Worm (Caenorhabditis elegans) whole organism, late embryonic: Measurements from ENCODE around the gene C24F3.2.

Experiments used
- C38D4.7 ChIP-seq: fragments of 200-800 bp; sonication (Bioruptor generic); optimal IDR thresholded peaks from 2 replicates; lab custom pipeline; 2018; ENCODE audit warnings: mild to moderate bottlenecking, missing genetic modification characterization, moderate library complexity, missing compliant biosample characterization
- F13H6.1 ChIP-seq: sonication (generic microtip); optimal IDR thresholded peaks from 2 replicates; lab custom pipeline; 2016; ENCODE audit warnings: missing genetic modification characterization, missing compliant biosample characterization
- ama-1 ChIP-seq: fragments of 150-350 bp; optimal IDR thresholded peaks from 2 replicates; lab custom pipeline; 2014
- ceh-18 ChIP-seq: sonication (generic microtip); optimal IDR thresholded peaks from 2 replicates; lab custom pipeline; 2016; ENCODE audit warnings: missing genetic modification characterization, missing compliant biosample characterization
- ceh-19 ChIP-seq: fragments of 200-800 bp; sonication (Bioruptor generic); optimal IDR thresholded peaks from 2 replicates; lab custom pipeline; 2018; ENCODE audit warnings: mild to moderate bottlenecking, missing genetic modification characterization, missing compliant biosample characterization
- ceh-2 ChIP-seq: sonication (generic microtip); optimal IDR thresholded peaks from 2 replicates; lab custom pipeline; 2016; ENCODE audit warnings: missing genotype, missing genetic modification characterization, missing compliant biosample characterization
- ceh-31 ChIP-seq: sonication (generic microtip); optimal IDR thresholded peaks from 2 replicates; lab custom pipeline; 2016; ENCODE audit warnings: missing genetic modification characterization, missing compliant biosample characterization
- ceh-34 ChIP-seq: sonication (generic microtip); optimal IDR thresholded peaks from 2 replicates; lab custom pipeline; 2016; ENCODE audit warnings: mild to moderate bottlenecking, missing genetic modification characterization, missing compliant biosample characterization
- ceh-45 ChIP-seq: fragments of 200-800 bp; sonication (Bioruptor generic); IDR thresholded peaks from 2 replicates; pipeline ENCODE4 v1.3.6; 2022; ENCODE audit warnings: missing genetic modification reagents, missing genetic modification characterization, missing compliant biosample characterization
- dve-1 ChIP-seq: sonication (generic microtip); optimal IDR thresholded peaks from 2 replicates; lab custom pipeline; 2017; ENCODE audit warnings: antibody characterized with exemption, mild to moderate bottlenecking, missing genetic modification characterization, missing compliant biosample characterization
- elt-2 ChIP-seq: sonication (generic microtip); optimal IDR thresholded peaks from 2 replicates; lab custom pipeline; 2016; ENCODE audit warnings: missing genetic modification reagents, missing genetic modification characterization, missing compliant biosample characterization
- ets-4 ChIP-seq: sonication (generic microtip); optimal IDR thresholded peaks from 2 replicates; lab custom pipeline; 2016; ENCODE audit warnings: missing genetic modification characterization, missing compliant biosample characterization
- eyg-1 ChIP-seq: sonication (generic microtip); optimal IDR thresholded peaks from 2 replicates; lab custom pipeline; 2016; ENCODE audit warnings: missing genotype, missing genetic modification characterization, missing compliant biosample characterization
- fax-1 ChIP-seq: sonication (generic microtip); optimal IDR thresholded peaks from 2 replicates; lab custom pipeline; 2016; ENCODE audit warnings: missing genotype, missing genetic modification characterization, missing compliant biosample characterization
- fkh-6 ChIP-seq: sonication (generic microtip); optimal IDR thresholded peaks from 2 replicates; lab custom pipeline; 2016; ENCODE audit warnings: missing genetic modification characterization, missing compliant biosample characterization
- gmeb-2 ChIP-seq: sonication (generic microtip); optimal IDR thresholded peaks from 2 replicates; lab custom pipeline; 2016; ENCODE audit warnings: missing genetic modification characterization, inconsistent platforms, missing compliant biosample characterization
- hlh-13 ChIP-seq: fragments of 200-800 bp; sonication (Bioruptor generic); optimal IDR thresholded peaks from 2 replicates; lab custom pipeline; 2018; ENCODE audit warnings: mild to moderate bottlenecking, missing genetic modification characterization, missing compliant biosample characterization
- hlh-6 ChIP-seq: sonication (generic microtip); optimal IDR thresholded peaks from 2 replicates; lab custom pipeline; 2016; ENCODE audit warnings: missing genotype, missing genetic modification characterization, missing compliant biosample characterization
- lin-11 ChIP-seq: fragments of 200-800 bp; sonication (Bioruptor generic); optimal IDR thresholded peaks from 2 replicates; lab custom pipeline; 2018; ENCODE audit warnings: mild to moderate bottlenecking, missing genetic modification characterization, missing compliant biosample characterization
- madf-2 ChIP-seq: sonication (generic microtip); optimal IDR thresholded peaks from 2 replicates; lab custom pipeline; 2017; ENCODE audit warnings: missing genetic modification characterization, missing compliant biosample characterization
- mec-3 ChIP-seq: sonication (generic microtip); optimal IDR thresholded peaks from 2 replicates; lab custom pipeline; 2016; ENCODE audit warnings: borderline replicate concordance, missing genetic modification characterization, missing compliant biosample characterization
- pag-3 ChIP-seq: sonication (generic microtip); optimal IDR thresholded peaks from 2 replicates; lab custom pipeline; 2016; ENCODE audit warnings: missing compliant biosample characterization, missing genetic modification characterization, borderline replicate concordance
- pat-9 ChIP-seq: fragments of 200-800 bp; sonication (Bioruptor generic); optimal IDR thresholded peaks from 2 replicates; lab custom pipeline; 2018; ENCODE audit warnings: mild to moderate bottlenecking, missing genetic modification characterization, moderate library complexity, missing compliant biosample characterization
- pha-4 ChIP-seq: fragments of 150-350 bp; optimal IDR thresholded peaks from 2 replicates; lab custom pipeline; 2018; ENCODE audit warnings: missing biosample characterization, missing genetic modification reagents, missing genetic modification characterization
- pqm-1 ChIP-seq: sonication (generic microtip); optimal IDR thresholded peaks from 2 replicates; lab custom pipeline; 2016; ENCODE audit warnings: missing genetic modification characterization, missing compliant biosample characterization
- rnt-1 ChIP-seq: sonication (generic microtip); optimal IDR thresholded peaks from 2 replicates; lab custom pipeline; 2016; ENCODE audit warnings: missing genetic modification characterization, missing compliant biosample characterization
- sdc-2 ChIP-seq: sonication (generic microtip); optimal IDR thresholded peaks from 2 replicates; lab custom pipeline; 2016; ENCODE audit warnings: missing genotype, missing genetic modification characterization, missing compliant biosample characterization
- sox-2 ChIP-seq: fragments of 200-800 bp; sonication (Bioruptor generic); IDR thresholded peaks from 2 replicates; pipeline ENCODE4 v1.3.6; 2022; ENCODE audit warnings: missing genetic modification reagents, missing genetic modification characterization, missing compliant biosample characterization
- syd-9 ChIP-seq: sonication (generic microtip); optimal IDR thresholded peaks from 2 replicates; lab custom pipeline; 2016; ENCODE audit warnings: mild to moderate bottlenecking, missing genetic modification characterization, moderate library complexity, missing compliant biosample characterization
- tbx-2 ChIP-seq: sonication (generic microtip); optimal IDR thresholded peaks from 2 replicates; lab custom pipeline; 2016; ENCODE audit warnings: missing genetic modification characterization, missing compliant biosample characterization
- tbx-7 ChIP-seq: sonication (generic microtip); optimal IDR thresholded peaks from 2 replicates; lab custom pipeline; 2016; ENCODE audit warnings: missing genotype, missing genetic modification characterization, missing compliant biosample characterization
- ttx-3 ChIP-seq: sonication (generic microtip); optimal IDR thresholded peaks from 2 replicates; lab custom pipeline; 2016; ENCODE audit warnings: missing genetic modification reagents, missing genetic modification characterization, missing compliant biosample characterization
- unc-3 ChIP-seq, 2 experiments: fragments of 200-800 bp in 1 of 2; sonication (Bioruptor generic) in 1 of 2; sonication (generic microtip) in 1 of 2; conservative IDR thresholded peaks in 1 of 2; optimal IDR thresholded peaks in 1 of 2; 2 replicates each; pipeline versions ENCODE4 v1.3.6 to Lab custom; 2016 to 2022; ENCODE audit warnings: missing compliant biosample characterization in 2 of 2, missing genetic modification characterization in 2 of 2, missing genetic modification reagents in 1 of 2
- unc-42 ChIP-seq: sonication (generic microtip); optimal IDR thresholded peaks from 2 replicates; lab custom pipeline; 2016; ENCODE audit warnings: missing genotype, missing genetic modification characterization, missing compliant biosample characterization
- unc-55 ChIP-seq: sonication (generic microtip); optimal IDR thresholded peaks from 2 replicates; lab custom pipeline; 2017; ENCODE audit warnings: missing biosample characterization, missing genetic modification reagents, missing genetic modification characterization
- ztf-16 ChIP-seq: sonication (generic microtip); optimal IDR thresholded peaks from 2 replicates; lab custom pipeline; 2017; ENCODE audit warnings: missing genetic modification characterization, missing compliant biosample characterization

The C24F3.2 gene

DNA sequence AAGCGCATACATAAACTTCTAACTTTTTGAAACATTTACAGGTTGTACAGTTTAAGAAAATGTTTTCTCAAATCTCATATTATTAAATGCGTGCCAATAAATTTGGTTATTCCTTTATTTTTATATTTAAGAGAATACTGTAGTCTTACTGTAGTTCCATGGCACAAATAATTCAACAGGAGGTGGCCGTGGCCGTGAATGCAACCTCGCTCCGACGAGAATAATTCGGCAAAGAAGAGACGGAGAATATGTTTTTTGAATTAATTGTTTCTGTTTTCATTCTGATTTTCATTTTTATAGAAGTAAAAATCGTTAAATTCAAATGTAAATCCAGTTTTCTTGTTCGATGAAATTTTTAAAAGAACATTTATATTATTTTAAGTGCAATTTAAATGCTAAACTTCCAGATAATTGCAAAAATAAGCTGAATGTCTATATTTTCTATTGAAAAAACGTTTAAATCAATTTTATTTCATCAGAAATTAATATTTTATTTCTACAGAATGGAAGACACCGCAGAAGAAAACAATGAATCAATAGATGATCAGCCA lies 24.9 kb upstream of the C24F3.2 start, which contains the start of gene gon-4:
Gene gon-4 (plus strand): TSS at position 501 of the 551 bp plus-strand sequence.
- TF ChIP-seq unc-55 (GFP tag; lab: Kevin White, UChicago) (no peak), ceh-2 (tag; lab: Kevin White, UChicago) (peak; percentile 28), ceh-31 (peak; percentile 19), ceh-34 (tag; lab: Kevin White, UChicago) (no peak), unc-3 (GFP tag; conservative IDR thresholded peaks at IDR 0.05; lab: Robert Waterston, UW) (no peak), unc-3 (tag; optimal IDR thresholded peaks at IDR 0.05; lab: Kevin White, UChicago) (no peak), sox-2 (no peak), ztf-16 (tag; lab: Kevin White, UChicago) (no peak), hlh-6 (no peak)

DNA sequence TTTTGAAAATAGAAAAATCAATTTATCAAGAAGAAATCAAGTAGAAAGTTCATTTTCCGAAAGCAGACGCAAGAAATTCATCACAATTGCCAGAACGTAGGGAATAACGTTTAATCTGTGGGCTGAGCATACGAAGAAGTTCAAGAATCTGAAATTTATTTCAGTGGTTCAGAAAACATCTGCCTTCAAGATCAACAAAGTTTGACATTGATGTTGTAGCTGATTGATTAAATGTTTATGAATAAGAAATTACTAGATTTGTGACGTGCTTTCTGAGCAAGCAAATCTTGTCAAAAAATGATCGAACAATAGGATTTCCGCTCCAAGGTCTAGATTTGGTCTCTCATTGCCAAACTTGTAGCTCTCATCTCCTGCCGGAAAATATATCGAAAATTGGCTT lies 16.2 kb upstream of the C24F3.2 start, which contains the start of gene K04D7.6:
Gene K04D7.6 (minus strand): TSS at position 101 of the 400 bp plus-strand sequence.
- no peak for TF ChIP-seq ceh-34 (tag; lab: Kevin White, UChicago)

DNA sequence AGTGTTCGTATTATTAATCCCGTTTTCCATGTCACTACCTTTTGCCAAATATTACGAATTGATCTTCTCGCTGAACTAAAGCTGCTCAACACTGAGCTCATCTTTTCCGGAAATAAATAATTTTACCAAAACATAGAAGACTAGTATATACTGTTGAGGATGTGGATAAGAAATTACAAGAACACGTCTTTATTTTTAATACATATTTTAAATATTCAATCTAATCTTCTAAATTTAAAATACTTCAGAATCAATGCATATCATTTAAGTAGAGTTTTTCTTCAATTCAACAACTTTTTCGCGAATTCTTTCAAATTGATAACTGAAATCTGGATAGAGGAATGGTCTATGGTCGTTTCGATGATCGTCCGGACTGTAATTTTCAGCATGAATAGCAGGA lies 7.5 kb upstream of the C24F3.2 start, which contains the start of gene abt-1:
Gene abt-1 (minus strand): TSS at position 101 of the 400 bp plus-strand sequence.
- TF ChIP-seq tbx-2 (tag; lab: Kevin White, UChicago) (no peak), sdc-2 (tag; lab: Kevin White, UChicago) (no peak), pha-4 (no peak), mec-3 (tag; lab: Kevin White, UChicago) (no peak), tbx-7 (tag; lab: Kevin White, UChicago) (no peak), ama-1 (lab: Kevin White, UChicago) (no peak), ets-4 (tag; lab: Kevin White, UChicago) (no peak), ceh-19 (GFP tag; lab: Kevin White, UChicago) (no peak), lin-11 (no peak), dve-1 (tag; lab: Kevin White, UChicago) (no peak), C38D4.7 (no peak), gmeb-2 (tag; lab: Kevin White, UChicago) (no peak), syd-9 (tag; lab: Kevin White, UChicago) (no peak), unc-42 (tag; lab: Kevin White, UChicago) (no peak), pag-3 (tag; lab: Kevin White, UChicago) (no peak), ttx-3 (no peak), ceh-18 (tag; lab: Kevin White, UChicago) (no peak), ceh-34 (tag; lab: Kevin White, UChicago) (no peak), rnt-1 (tag; lab: Kevin White, UChicago) (no peak)

DNA sequence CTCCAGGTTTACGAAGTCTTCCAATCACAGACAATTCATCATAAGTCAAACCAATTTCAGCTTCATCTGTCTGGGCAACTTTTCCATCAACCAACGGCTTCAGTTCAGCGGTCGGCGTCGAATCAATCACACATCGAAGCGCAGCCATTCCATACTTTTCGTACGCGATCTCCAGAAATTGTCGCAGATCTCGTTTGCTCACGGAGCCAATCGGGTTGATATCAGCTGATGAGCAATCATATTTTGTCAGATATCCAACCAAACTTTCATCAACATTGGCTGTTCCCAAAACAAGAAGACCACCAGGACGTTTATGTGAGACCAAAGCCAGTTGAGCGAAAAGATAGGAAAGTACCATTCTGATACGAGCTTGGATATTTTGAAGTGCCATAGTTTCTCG lies 6.9 kb upstream of the C24F3.2 start:
- TF ChIP-seq pat-9 (tag; lab: Kevin White, UChicago) (no peak), elt-2 (tag; lab: Kevin White, UChicago) (no peak)

DNA sequence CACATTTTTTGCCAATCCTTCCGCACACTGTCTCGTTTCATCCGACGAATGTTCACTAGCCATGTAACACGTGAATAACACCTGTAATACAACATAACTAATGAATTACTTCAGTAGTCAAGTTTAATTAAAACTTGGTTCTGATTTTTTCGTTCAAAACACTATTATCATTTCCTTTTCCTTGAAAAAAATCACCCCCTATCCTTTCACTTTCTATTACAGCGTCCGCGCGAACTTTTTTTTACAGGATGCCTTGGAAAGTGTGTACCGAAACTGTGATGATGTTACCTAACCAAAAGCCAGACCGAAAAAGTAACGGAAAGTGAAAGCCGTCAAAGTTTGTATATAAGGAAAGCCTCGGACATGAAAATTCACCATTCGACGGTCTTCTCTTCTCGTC lies 6.3 kb upstream of the C24F3.2 start, which contains the start of gene col-124:
Gene col-124 (plus strand): TSS at position 374 of the 400 bp plus-strand sequence.
- TF ChIP-seq pat-9 (tag; lab: Kevin White, UChicago) (no peak), F13H6.1 (tag; lab: Kevin White, UChicago) (no peak), C38D4.7 (no peak), fax-1 (tag; lab: Kevin White, UChicago) (no peak), ceh-45 (GFP tag; lab: Robert Waterston, UW) (no peak), tbx-2 (tag; lab: Kevin White, UChicago) (no peak), sdc-2 (tag; lab: Kevin White, UChicago) (no peak), madf-2 (tag; lab: Kevin White, UChicago) (no peak), ceh-31 (no peak), lin-11 (no peak), fkh-6 (tag; lab: Kevin White, UChicago) (no peak), hlh-13 (GFP tag; lab: Kevin White, UChicago) (no peak), eyg-1 (tag; lab: Kevin White, UChicago) (no peak), mec-3 (tag; lab: Kevin White, UChicago) (no peak), pqm-1 (no peak)
